Fruit fly (Drosophila melanogaster): Measurements from ENCODE around the gene CG31145.

The CG31145 gene

dm6 chr3R:23713901-23714300 is 44.4 kb upstream of the CG31145 start (continued):
- TF ChIP-seq CG18476 (GFP tag; optimal IDR thresholded peaks at IDR 0.05) (peak; percentile 34), ssp (GFP tag; IDR thresholded peaks at IDR 0.05) (0 out of 2 replicates have a peak, but pooled peaks have one; percentile 24), lov (optimal IDR thresholded peaks at IDR 0.05) (no peak), lov (GFP tag; IDR thresholded peaks at IDR 0.05) (peak; percentile 69; the same call in 1 of the 3 replicates), Eip74EF (GFP tag; optimal IDR thresholded peaks at IDR 0.05) (peak in 1 of 2 experiments; percentile 48), CG16779 (GFP tag; IDR thresholded peaks at IDR 0.05) (no peak), gt (GFP tag; IDR thresholded peaks at IDR 0.05) (0 out of 2 replicates have a peak, but pooled peaks have one; percentile 21), bsh (GFP tag; optimal IDR thresholded peaks at IDR 0.05) (peak in 1 of 2 experiments; percentile 82), HLH4C (GFP tag; IDR thresholded peaks at IDR 0.05; ENCODE audit: partially characterized antibody) (no peak), CG10462 (GFP tag; optimal IDR thresholded peaks at IDR 0.05) (peak; percentile 50), dan (GFP tag; IDR thresholded peaks at IDR 0.05) (no peak), CG15269 (tag; optimal IDR thresholded peaks at IDR 0.05) (peak; percentile 76), CG16863 (GFP tag; optimal IDR thresholded peaks at IDR 0.05) (peak; percentile 43), ttk (GFP tag; IDR thresholded peaks at IDR 0.05) (peak; percentile 70), org-1 (GFP tag; optimal IDR thresholded peaks at IDR 0.05) (peak; percentile 18), E2f1 (GFP tag; IDR thresholded peaks at IDR 0.05) (peak; percentile 50), fd102C (GFP tag; optimal IDR thresholded peaks at IDR 0.05) (peak; percentile 45), CG15514 (GFP tag; optimal IDR thresholded peaks at IDR 0.05) (peak; percentile 2), wek (GFP tag; optimal IDR thresholded peaks at IDR 0.05) (no peak), Sox100B (GFP tag; optimal IDR thresholded peaks at IDR 0.05) (peak; percentile 57), GATAe (GFP tag; conservative IDR thresholded peaks at IDR 0.05) (no peak; the same call in 1 of the 2 replicates), tin (GFP tag; optimal IDR thresholded peaks at IDR 0.05) (peak; percentile 71), ind (GFP tag; optimal IDR thresholded peaks at IDR 0.05) (peak; percentile 17), CG9727 (GFP tag; optimal IDR thresholded peaks at IDR 0.05) (peak; percentile 64), CG2889 (GFP tag; IDR thresholded peaks at IDR 0.05) (peak; percentile 59; the same call in 1 of the 3 replicates), Trl (optimal IDR thresholded peaks at IDR 0.05) (no peak), Trl (GFP tag; optimal IDR thresholded peaks at IDR 0.05) (peak; percentile 49), btn (GFP tag; optimal IDR thresholded peaks at IDR 0.05) (peak; percentile 26), CG10431 (GFP tag; optimal IDR thresholded peaks at IDR 0.05) (no peak), CG12299 (tag; optimal IDR thresholded peaks at IDR 0.05) (peak; percentile 2), CG6654 (GFP tag; optimal IDR thresholded peaks at IDR 0.05) (no peak), unc-4 (GFP tag; IDR thresholded peaks at IDR 0.05; ENCODE audit: partially characterized antibody) (no peak), vnd (GFP tag; IDR thresholded peaks at IDR 0.05; ENCODE audit: partially characterized antibody) (no peak), B-H2 (GFP tag; optimal IDR thresholded peaks at IDR 0.05) (no peak), Optix (GFP tag; IDR thresholded peaks at IDR 0.05) (peak; percentile 29; the same call in 1 of the 3 replicates), al (GFP tag; IDR thresholded peaks at IDR 0.05) (no peak), ERR (GFP tag; optimal IDR thresholded peaks at IDR 0.05) (no peak), CG10274 (GFP tag; optimal IDR thresholded peaks at IDR 0.05) (no peak), dimm (GFP tag; IDR thresholded peaks at IDR 0.05) (0 out of 2 replicates have a peak, but pooled peaks have one; percentile 12), CG12942 (GFP tag; optimal IDR thresholded peaks at IDR 0.05) (peak; percentile 40), Hsf (GFP tag; optimal IDR thresholded peaks at IDR 0.05) (peak; percentile 57), CG3407 (GFP tag; optimal IDR thresholded peaks at IDR 0.05) (peak; percentile 60), CG1024 (GFP tag; IDR thresholded peaks at IDR 0.05) (0 out of 2 replicates have a peak, but pooled peaks have one; percentile 18), esg (GFP tag; conservative IDR thresholded peaks at IDR 0.05) (peak; percentile 56), sqz (GFP tag; optimal IDR thresholded peaks at IDR 0.05) (peak; percentile 41), pum (GFP tag; optimal IDR thresholded peaks at IDR 0.05) (peak; percentile 65), aop (GFP tag; IDR thresholded peaks at IDR 0.05) (0 out of 2 replicates have a peak, but pooled peaks have one; percentile 13), nerfin-1 (tag; optimal IDR thresholded peaks at IDR 0.05) (peak; percentile 47), CG34224 (GFP tag; IDR thresholded peaks at IDR 0.05; ENCODE audit: partially characterized antibody) (no peak), Bteb2 (GFP tag; optimal IDR thresholded peaks at IDR 0.05) (peak; percentile 50), h (optimal IDR thresholded peaks at IDR 0.05) (no peak)

Data from whole organism, embryonic.